Worm (Caenorhabditis elegans): ENCODE data around the gene ten-1.

ce11 chrIII:6869268-6869667 lies 48.5 kb downstream of the ten-1 start, which contains the start of the genes cra-1 and kbp-1:
- TF ChIP-seq unc-39 (tag; optimal IDR thresholded peaks at IDR 0.05) (no peak), elt-3 (tag; optimal IDR thresholded peaks at IDR 0.05) (no peak), elt-1 (tag; optimal IDR thresholded peaks at IDR 0.05; ENCODE audit: borderline replicate concordance, insufficient read depth) (no peak), pha-4 (tag; optimal IDR thresholded peaks at IDR 0.05) (no peak), mab-5 (tag; optimal IDR thresholded peaks at IDR 0.05) (no peak), blmp-1 (tag; optimal IDR thresholded peaks at IDR 0.05) (no peak), ztf-11 (tag; optimal IDR thresholded peaks at IDR 0.05) (no peak), nhr-76 (tag; optimal IDR thresholded peaks at IDR 0.05) (no peak), unc-62 (GFP tag; optimal IDR thresholded peaks at IDR 0.05) (no peak), lsy-2 (tag; optimal IDR thresholded peaks at IDR 0.05) (peak; percentile 48), nhr-2 (tag; optimal IDR thresholded peaks at IDR 0.05) (no peak), cnd-1 (tag; optimal IDR thresholded peaks at IDR 0.05) (no peak), nhr-12 (tag; optimal IDR thresholded peaks at IDR 0.05) (no peak), snpc-4 (tag; optimal IDR thresholded peaks at IDR 0.05) (no peak)
